Worm (Caenorhabditis elegans): Measurements from ENCODE around the gene rpl-15.

- TF ChIP-seq nhr-237 (tag; optimal IDR thresholded peaks at IDR 0.05) = no peak
- TF ChIP-seq egl-27 (tag; optimal IDR thresholded peaks at IDR 0.05) = no peak
Measured at ce11 chrIV:639167-639566, 15.2 kb downstream of the rpl-15 start.
